Fruit fly (Drosophila melanogaster): ENCODE results near the gene CG42822.

dm6 chr3R:17433117-17433516, 19.4 kb downstream of the CG42822 start:
- TF ChIP-seq CG14655 (GFP tag; optimal IDR thresholded peaks at IDR 0.05) = no peak
- no peak for TF ChIP-seq fd96Ca (GFP tag; IDR thresholded peaks at IDR 0.05)
- TF ChIP-seq gl (tag; optimal IDR thresholded peaks at IDR 0.05) = no peak
- no peak for TF ChIP-seq CG17806 (tag; optimal IDR thresholded peaks at IDR 0.05)
- TF ChIP-seq Pif1B (GFP tag; optimal IDR thresholded peaks at IDR 0.05) = no peak
- no peak for TF ChIP-seq Snoo (tag; optimal IDR thresholded peaks at IDR 0.05)
- no peak for TF ChIP-seq Pif1A (GFP tag; optimal IDR thresholded peaks at IDR 0.05)
- no peak for TF ChIP-seq D1 (tag; optimal IDR thresholded peaks at IDR 0.05)
- TF ChIP-seq CG8159 (tag; optimal IDR thresholded peaks at IDR 0.05) = no peak
- TF ChIP-seq CG4496 (GFP tag; IDR thresholded peaks at IDR 0.05) = no peak
- TF ChIP-seq EcR (GFP tag; optimal IDR thresholded peaks at IDR 0.05) = no peak
- TF ChIP-seq Ets98B (GFP tag; IDR thresholded peaks at IDR 0.05) = no peak
- TF ChIP-seq CG10348 (GFP tag; IDR thresholded peaks at IDR 0.05) = no peak
